Worm (Caenorhabditis elegans): ENCODE measurements around the gene T22C8.1.

T22C8.1 gene

ce11 chrII:8643627-8644356, 31.2 kb downstream of the T22C8.1 start:
- no peak for TF ChIP-seq ceh-28 (tag; optimal IDR thresholded peaks at IDR 0.05)
- TF ChIP-seq skn-1 (tag; optimal IDR thresholded peaks at IDR 0.05) = no peak
- TF ChIP-seq pha-4 (tag; optimal IDR thresholded peaks at IDR 0.05) = peak; percentile 20
- no peak for TF ChIP-seq lin-15B (tag; optimal IDR thresholded peaks at IDR 0.05)
- no peak for TF ChIP-seq pqm-1 (tag; optimal IDR thresholded peaks at IDR 0.05)
- peak; percentile 31 for TF ChIP-seq lin-39 (tag; optimal IDR thresholded peaks at IDR 0.05)
- TF ChIP-seq unc-62 (GFP tag; optimal IDR thresholded peaks at IDR 0.05) = peak; percentile 7
- no peak for TF ChIP-seq mdl-1 (tag; optimal IDR thresholded peaks at IDR 0.05)
- no peak for TF ChIP-seq nhr-237 (tag; optimal IDR thresholded peaks at IDR 0.05)
- TF ChIP-seq nhr-77 (tag; optimal IDR thresholded peaks at IDR 0.05) = no peak
- no peak for TF ChIP-seq sea-2 (GFP tag; optimal IDR thresholded peaks at IDR 0.05)
- no peak for TF ChIP-seq fkh-2 (tag; optimal IDR thresholded peaks at IDR 0.05)
- no peak for TF ChIP-seq nhr-28 (tag; optimal IDR thresholded peaks at IDR 0.05)

ce11 chrII:8646437-8646836, 33.9 kb downstream of the T22C8.1 start:
- TF ChIP-seq sea-2 (GFP tag; optimal IDR thresholded peaks at IDR 0.05) = no peak

DNA sequence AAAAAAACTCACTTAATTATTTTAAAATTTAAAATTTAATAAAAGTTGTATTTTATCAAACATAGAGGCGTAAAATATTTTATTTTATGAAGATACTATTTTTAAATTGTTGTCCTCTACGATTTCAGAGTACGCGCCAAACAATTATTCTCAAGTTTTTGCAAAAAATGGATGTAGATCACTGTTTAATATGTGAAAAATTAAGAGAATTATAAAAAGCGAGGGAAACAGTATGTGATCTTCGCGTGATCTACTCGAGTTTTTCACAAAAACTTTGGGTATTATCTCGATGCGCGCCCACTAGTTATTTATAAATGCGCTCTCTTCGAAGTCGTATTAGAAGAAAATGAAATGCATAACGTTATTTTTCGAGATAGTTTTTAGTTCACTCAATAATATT, 36.3 kb downstream of the T22C8.1 start:
- no peak for TF ChIP-seq nhr-12 (tag; optimal IDR thresholded peaks at IDR 0.05)
- TF ChIP-seq eor-1 (tag; optimal IDR thresholded peaks at IDR 0.05) = no peak
- no peak for TF ChIP-seq ceh-28 (tag; optimal IDR thresholded peaks at IDR 0.05)
- no peak for TF ChIP-seq nhr-43 (tag; optimal IDR thresholded peaks at IDR 0.05; ENCODE audit: poor library complexity, severe bottlenecking)
- TF ChIP-seq pqm-1 (tag; optimal IDR thresholded peaks at IDR 0.05) = no peak
- TF ChIP-seq tbx-2 (tag; optimal IDR thresholded peaks at IDR 0.05) = no peak

- TF ChIP-seq ceh-9 (tag; optimal IDR thresholded peaks at IDR 0.05) (no peak), eor-1 (tag; optimal IDR thresholded peaks at IDR 0.05) (no peak), pqm-1 (tag; optimal IDR thresholded peaks at IDR 0.05) (no peak), egl-5 (tag; optimal IDR thresholded peaks at IDR 0.05) (peak; percentile 58), pha-4 (tag; optimal IDR thresholded peaks at IDR 0.05) (peak; percentile 91), mml-1 (tag; optimal IDR thresholded peaks at IDR 0.05) (no peak), elt-2 (tag; optimal IDR thresholded peaks at IDR 0.05) (peak; percentile 9), egl-27 (tag; optimal IDR thresholded peaks at IDR 0.05) (no peak)
These were observed 38.1 kb downstream of the T22C8.1 start, which contains the start of gene pyr-1 for ce11 chrII:8650644-8651159. TSS of gene pyr-1 (plus strand) at chrII:8651109.

ce11 chrII:8658835-8659234, 46.3 kb downstream of the T22C8.1 start, which contains the start of gene atg-10:
TSS of gene atg-10 (plus strand) at chrII:8659135.
- TF ChIP-seq daf-12 (tag; optimal IDR thresholded peaks at IDR 0.05) (no peak), lin-15B (tag; optimal IDR thresholded peaks at IDR 0.05) (no peak), nhr-25 (tag; optimal IDR thresholded peaks at IDR 0.05) (no peak), nhr-43 (tag; optimal IDR thresholded peaks at IDR 0.05; ENCODE audit: poor library complexity, severe bottlenecking) (no peak), nhr-77 (tag; optimal IDR thresholded peaks at IDR 0.05) (no peak), elt-2 (tag; optimal IDR thresholded peaks at IDR 0.05) (no peak), nhr-23 (tag; optimal IDR thresholded peaks at IDR 0.05) (no peak)

DNA sequence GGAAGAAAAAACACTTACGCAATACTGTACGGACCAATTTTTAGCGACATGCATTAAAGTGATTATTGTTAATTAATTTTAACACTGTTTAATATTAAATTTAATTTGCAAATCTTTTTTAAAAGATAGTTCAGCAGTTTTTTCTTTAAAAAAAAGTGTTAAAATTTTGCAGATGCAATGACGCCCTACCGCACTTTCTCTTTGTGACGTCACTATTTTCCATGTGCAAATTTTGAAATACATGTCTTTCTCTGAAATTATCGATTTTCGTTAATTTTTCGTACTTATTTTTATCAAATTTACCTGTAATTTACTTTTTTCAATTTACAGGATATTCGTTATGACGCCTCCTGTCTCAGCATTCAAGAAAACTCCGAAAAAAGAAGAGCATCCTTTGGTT, 49.0 kb downstream of the T22C8.1 start, which contains the start of the genes piga-1 and eif-2Bepsilon:
Gene piga-1, minus strand, starts transcription at position 174 of the 400 bp plus-strand sequence.
Gene eif-2Bepsilon, plus strand, starts transcription at position 331 of the 400 bp plus-strand sequence.
- TF ChIP-seq ceh-28 (tag; optimal IDR thresholded peaks at IDR 0.05) (peak; percentile 31), lin-39 (tag; optimal IDR thresholded peaks at IDR 0.05) (no peak), pha-4 (tag; optimal IDR thresholded peaks at IDR 0.05) (peak; percentile 74), elt-2 (tag; optimal IDR thresholded peaks at IDR 0.05) (peak; percentile 2), lin-15B (tag; optimal IDR thresholded peaks at IDR 0.05) (peak; percentile 56), elt-3 (tag; optimal IDR thresholded peaks at IDR 0.05) (no peak), ZK546.5 (tag; optimal IDR thresholded peaks at IDR 0.05) (no peak)

All from whole organism, L3 larva.